Worm (Caenorhabditis elegans): Measurements from ENCODE around the gene T19D2.13.

ce11 chrX:3919689-3920088 is 22.5 kb downstream of the T19D2.13 start:
- no peak for TF ChIP-seq Y67H2A.10 (GFP tag; conservative IDR thresholded peaks at IDR 0.05)
- no peak for TF ChIP-seq egl-44 (GFP tag; IDR thresholded peaks at IDR 0.05)
- TF ChIP-seq B0261.1 (tag; optimal IDR thresholded peaks at IDR 0.05), result no peak
- no peak for TF ChIP-seq madf-3 (GFP tag; IDR thresholded peaks at IDR 0.05)
- no peak for TF ChIP-seq ccch-3 (GFP tag; optimal IDR thresholded peaks at IDR 0.05)
- no peak for TF ChIP-seq let-526 (GFP tag; IDR thresholded peaks at IDR 0.05)
- no peak for TF ChIP-seq die-1 (tag; optimal IDR thresholded peaks at IDR 0.05)
- TF ChIP-seq B0035.1 (tag; optimal IDR thresholded peaks at IDR 0.05), result no peak
- TF ChIP-seq rcor-1 (GFP tag; IDR thresholded peaks at IDR 0.05), result no peak
- no peak for TF ChIP-seq unc-130 (GFP tag; optimal IDR thresholded peaks at IDR 0.05)
- no peak for TF ChIP-seq C17E4.6 (GFP tag; IDR thresholded peaks at IDR 0.05)
- TF ChIP-seq snpc-4 (GFP tag; optimal IDR thresholded peaks at IDR 0.05), result no peak
- TF ChIP-seq snpc-4 (tag; optimal IDR thresholded peaks at IDR 0.05), result no peak

All from whole organism, young adult.